Worm (Caenorhabditis elegans) whole organism, L4 larva: Measurements from ENCODE around the gene fipr-18.
"Not testable (repeated sequence)": the region's sequence is repeated elsewhere in the genome, so short reads cannot be mapped to it uniquely, and the experiment has no call there.

Experiments used
- F26F4.8 ChIP-seq: fragments of 200-800 bp; sonication (Bioruptor generic); conservative IDR thresholded peaks from 2 replicates; pipeline ENCODE4 v1.3.6; 2022; ENCODE audit warnings: missing genetic modification characterization, missing compliant biosample characterization
- F49E8.2 ChIP-seq: sonication (generic microtip); optimal IDR thresholded peaks from 2 replicates; lab custom pipeline; 2016; ENCODE audit warnings: missing compliant biosample characterization, mild to moderate bottlenecking, missing genetic modification characterization, borderline replicate concordance
- T26A8.4 ChIP-seq: fragments of 200-800 bp; sonication (Bioruptor generic); IDR thresholded peaks from 2 replicates; pipeline ENCODE4 v1.3.6; 2022; ENCODE audit warnings: missing genetic modification characterization, missing compliant biosample characterization
- Y5F2A.4 ChIP-seq: fragments of 200-800 bp; sonication (Bioruptor generic); optimal IDR thresholded peaks from 2 replicates; lab custom pipeline; 2018; ENCODE audit warnings: mild to moderate bottlenecking, missing genetic modification characterization, missing compliant biosample characterization
- aha-1 ChIP-seq: fragments of 150-350 bp; peaks from one replicate; lab custom pipeline; 2014; ENCODE audit warnings: missing biosample characterization, missing genetic modification characterization
- aly-2 ChIP-seq: sonication (generic microtip); optimal IDR thresholded peaks from 2 replicates; lab custom pipeline; 2018; ENCODE audit warnings: missing biosample characterization, missing genetic modification characterization
- ama-1 ChIP-seq: fragments of 150-350 bp; optimal IDR thresholded peaks from 2 replicates; lab custom pipeline; 2014; ENCODE audit warnings: inconsistent platforms, mixed read lengths
- arid-1 ChIP-seq: fragments of 200-800 bp; sonication (Bioruptor generic); conservative IDR thresholded peaks from 2 replicates; pipeline ENCODE4 v1.3.6; 2022; ENCODE audit warnings: missing genetic modification reagents, missing genetic modification characterization, missing compliant biosample characterization
- attf-4 ChIP-seq: sonication (generic microtip); optimal IDR thresholded peaks from 3 replicates; lab custom pipeline; 2017; ENCODE audit warnings: missing biosample characterization, missing genetic modification characterization
- ceh-20 ChIP-seq: fragments of 200-800 bp; sonication (Bioruptor generic); IDR thresholded peaks from 2 replicates; pipeline ENCODE4 v1.3.6; 2022; ENCODE audit warnings: missing genetic modification reagents, missing genetic modification characterization, missing compliant biosample characterization
- ceh-28 ChIP-seq: fragments of 150-350 bp; optimal IDR thresholded peaks from 2 replicates; lab custom pipeline; 2014; ENCODE audit warnings: missing biosample characterization, missing genetic modification reagents, missing genetic modification characterization
- ceh-32 ChIP-seq: sonication (generic microtip); optimal IDR thresholded peaks from 2 replicates; lab custom pipeline; 2016; ENCODE audit warnings: mild to moderate bottlenecking, missing genetic modification characterization, missing compliant biosample characterization; ENCODE audit not compliant: poor library complexity
- ceh-44 ChIP-seq: fragments of 200-800 bp; sonication (Bioruptor generic); IDR thresholded peaks from 2 replicates; pipeline ENCODE4 v1.3.6; 2022; ENCODE audit warnings: missing genetic modification reagents, missing genetic modification characterization, missing compliant biosample characterization
- cey-2 ChIP-seq: sonication (generic microtip); optimal IDR thresholded peaks from 3 replicates; lab custom pipeline; 2017; ENCODE audit warnings: missing genetic modification characterization, mild to moderate bottlenecking, missing compliant biosample characterization, antibody characterized with exemption, borderline replicate concordance; ENCODE audit not compliant: insufficient read depth
- daf-16 ChIP-seq, 3 experiments: sonication (generic microtip); optimal IDR thresholded peaks; 2 replicates each; lab custom pipeline; 2016 to 2017; ENCODE audit warnings: missing genetic modification characterization in 3 of 3, missing genetic modification reagents in 3 of 3, mild to moderate bottlenecking in 2 of 3, missing compliant biosample characterization in 2 of 3, missing biosample characterization in 1 of 3, moderate library complexity in 1 of 3
- daf-8 ChIP-seq: fragments of 200-800 bp; sonication (Bioruptor generic); IDR thresholded peaks from 2 replicates; pipeline ENCODE4 v1.3.6; 2022; ENCODE audit warnings: missing genetic modification characterization, missing compliant biosample characterization
- dmd-6 ChIP-seq: fragments of 200-800 bp; sonication (Bioruptor generic); IDR thresholded peaks from 2 replicates; pipeline ENCODE4 v1.3.6; 2022; ENCODE audit warnings: missing genetic modification reagents, missing genetic modification characterization, missing compliant biosample characterization
- dve-1 ChIP-seq: sonication (generic microtip); optimal IDR thresholded peaks from 2 replicates; lab custom pipeline; 2017; ENCODE audit warnings: antibody characterized with exemption, mild to moderate bottlenecking, missing genetic modification characterization, missing compliant biosample characterization; ENCODE audit not compliant: insufficient read depth
- egl-43 ChIP-seq: fragments of 200-800 bp; sonication (Bioruptor generic); IDR thresholded peaks from 2 replicates; pipeline ENCODE4 v1.3.6; 2022; ENCODE audit warnings: missing genetic modification reagents, missing genetic modification characterization, missing compliant biosample characterization
- fkh-10 ChIP-seq: fragments of 150-350 bp; optimal IDR thresholded peaks from 2 replicates; lab custom pipeline; 2014; ENCODE audit warnings: missing biosample characterization, missing genetic modification reagents, missing genetic modification characterization
- hlh-11 ChIP-seq: fragments of 200-800 bp; sonication (Bioruptor generic); optimal IDR thresholded peaks from 2 replicates; lab custom pipeline; 2018; ENCODE audit warnings: mild to moderate bottlenecking, missing genetic modification characterization, missing compliant biosample characterization
- hlh-30 ChIP-seq: sonication (generic microtip); optimal IDR thresholded peaks from 2 replicates; lab custom pipeline; 2017; ENCODE audit warnings: antibody characterized with exemption, mild to moderate bottlenecking, missing genetic modification characterization, missing compliant biosample characterization; ENCODE audit not compliant: insufficient read depth
- lin-1 ChIP-seq: fragments of 200-800 bp; sonication (Bioruptor generic); IDR thresholded peaks from 2 replicates; pipeline ENCODE4 v1.3.6; 2022; ENCODE audit warnings: missing genetic modification reagents, missing genetic modification characterization, missing compliant biosample characterization
- lin-13 ChIP-seq: fragments of 150-350 bp; optimal IDR thresholded peaks from 2 replicates; lab custom pipeline; 2014; ENCODE audit warnings: missing biosample characterization, missing genetic modification reagents, missing genetic modification characterization
- lir-3 ChIP-seq: sonication (generic microtip); optimal IDR thresholded peaks from 2 replicates; lab custom pipeline; 2016; ENCODE audit warnings: mild to moderate bottlenecking, missing genetic modification characterization, missing compliant biosample characterization
- mdl-1 ChIP-seq, 2 experiments: fragments of 150-350 bp in 1 of 2; sonication (generic microtip) in 1 of 2; optimal IDR thresholded peaks; 2 replicates each; lab custom pipeline; 2014 to 2017; ENCODE audit warnings: missing biosample characterization in 2 of 2, missing genetic modification characterization in 2 of 2
- mep-1 ChIP-seq: fragments of 150-350 bp; sonication (generic microtip); optimal IDR thresholded peaks from 3 replicates; lab custom pipeline; 2014; ENCODE audit warnings: missing biosample characterization, missing genetic modification characterization
- mes-2 ChIP-seq: sonication (generic microtip); optimal IDR thresholded peaks from 2 replicates; lab custom pipeline; 2016; ENCODE audit warnings: missing genotype, mild to moderate bottlenecking, missing genetic modification characterization, missing compliant biosample characterization; ENCODE audit not compliant: poor library complexity, severe bottlenecking
- mxl-2 ChIP-seq: fragments of 200-800 bp; sonication (Bioruptor generic); conservative IDR thresholded peaks from 2 replicates; pipeline ENCODE4 v1.3.6; 2022; ENCODE audit warnings: missing genetic modification reagents, missing genetic modification characterization, missing compliant biosample characterization
- mxl-3 ChIP-seq: fragments of 200-800 bp; sonication (Bioruptor generic); optimal IDR thresholded peaks from 2 replicates; lab custom pipeline; 2018; ENCODE audit warnings: mild to moderate bottlenecking, missing genetic modification characterization, missing compliant biosample characterization
- nhr-102 ChIP-seq: sonication (generic microtip); optimal IDR thresholded peaks from 2 replicates; lab custom pipeline; 2016; ENCODE audit warnings: mild to moderate bottlenecking, missing genetic modification characterization, moderate library complexity, missing compliant biosample characterization
- nhr-11 ChIP-seq: fragments of 150-350 bp; optimal IDR thresholded peaks from 2 replicates; lab custom pipeline; 2014; ENCODE audit warnings: missing biosample characterization, missing genetic modification characterization
- nhr-237 ChIP-seq: sonication (generic microtip); optimal IDR thresholded peaks from 2 replicates; lab custom pipeline; 2017; ENCODE audit warnings: missing biosample characterization, missing genetic modification characterization
- nhr-28 ChIP-seq: fragments of 150-350 bp; optimal IDR thresholded peaks from 2 replicates; lab custom pipeline; 2014; ENCODE audit warnings: missing biosample characterization, missing genetic modification characterization
- nhr-48 ChIP-seq: sonication (generic microtip); optimal IDR thresholded peaks from 2 replicates; lab custom pipeline; 2016; ENCODE audit warnings: mild to moderate bottlenecking, missing genetic modification characterization, missing compliant biosample characterization
- nhr-6 ChIP-seq: fragments of 150-350 bp; optimal IDR thresholded peaks from 2 replicates; lab custom pipeline; 2014; ENCODE audit warnings: missing biosample characterization, missing genetic modification characterization
- php-3 ChIP-seq: fragments of 200-800 bp; sonication (Bioruptor generic); IDR thresholded peaks from 2 replicates; pipeline ENCODE4 v1.3.6; 2022; ENCODE audit warnings: missing genetic modification reagents, missing genetic modification characterization, missing compliant biosample characterization
- pqm-1 ChIP-seq: sonication (generic microtip); optimal IDR thresholded peaks from 2 replicates; lab custom pipeline; 2017; ENCODE audit warnings: missing biosample characterization, missing genetic modification characterization
- snpc-4 ChIP-seq: fragments of 150-350 bp; optimal IDR thresholded peaks from 2 replicates; lab custom pipeline; 2014; ENCODE audit warnings: missing biosample characterization, missing genetic modification characterization
- unc-130 ChIP-seq: sonication (generic microtip); optimal IDR thresholded peaks from 2 replicates; lab custom pipeline; 2016; ENCODE audit warnings: missing genetic modification reagents, missing genetic modification characterization, missing compliant biosample characterization
- unc-39 ChIP-seq: sonication (generic microtip); optimal IDR thresholded peaks from 2 replicates; lab custom pipeline; 2017; ENCODE audit warnings: missing biosample characterization, missing genetic modification characterization
- unc-62 ChIP-seq, 3 experiments: fragments of 150-350 bp in 1 of 3; sonication (generic microtip); optimal IDR thresholded peaks in 2 of 3; peaks in 1 of 3; 1 replicate in 1 of 3; 2 replicates in 2 of 3; lab custom pipeline; 2014 to 2017; ENCODE audit warnings: missing biosample characterization in 3 of 3, missing genetic modification characterization in 3 of 3, missing genetic modification reagents in 3 of 3, missing genotype in 1 of 3
- zfp-2 ChIP-seq: sonication (generic microtip); optimal IDR thresholded peaks from 2 replicates; lab custom pipeline; 2016; ENCODE audit warnings: mild to moderate bottlenecking, missing genetic modification characterization, missing compliant biosample characterization
- ztf-7 ChIP-seq: fragments of 150-350 bp; optimal IDR thresholded peaks from 2 replicates; lab custom pipeline; 2014; ENCODE audit warnings: missing biosample characterization, missing genetic modification characterization

The fipr-18 gene

DNA sequence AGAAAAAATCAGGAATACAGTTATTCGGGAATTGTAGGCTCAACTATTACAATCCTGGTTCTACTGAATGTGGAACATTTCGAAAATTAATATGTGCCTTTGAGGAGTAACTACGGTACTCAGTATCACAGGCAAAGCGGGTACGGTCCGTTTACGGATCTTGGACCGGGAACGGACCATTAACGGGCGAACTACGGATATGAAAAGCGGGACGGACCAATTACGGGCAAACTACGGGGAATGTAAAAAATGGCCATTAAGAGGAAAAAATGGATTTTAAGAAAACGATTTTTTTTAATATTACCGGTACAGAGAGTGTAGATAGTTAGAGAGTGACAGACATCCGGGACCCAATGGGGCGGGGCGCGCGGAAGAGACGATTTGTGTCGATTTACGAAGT lies 9.9 kb downstream of the fipr-18 start, which contains the start of gene H14A12.5:
Gene H14A12.5, minus strand, starts transcription at position 101 of the 400 bp plus-strand sequence.
- TF ChIP-seq F49E8.2; lin-1 (GFP tag; lab: Robert Waterston, UW); ceh-44: not testable (repeated sequence)

- no peak for TF ChIP-seq ama-1
- TF ChIP-seq lin-1 (GFP tag; lab: Robert Waterston, UW): peak; percentile 69; the same call in 1 of the 2 replicates
- peak; percentile 86 for TF ChIP-seq pqm-1
- TF ChIP-seq daf-8 (GFP tag; lab: Robert Waterston, UW): no peak
- peak; percentile 21 for TF ChIP-seq hlh-30 (tag; lab: Kevin White, UChicago)
- TF ChIP-seq dmd-6 (GFP tag; lab: Robert Waterston, UW): peak; percentile 69
- TF ChIP-seq nhr-28 (tag; lab: Kevin White, UChicago): peak; percentile 66
- TF ChIP-seq zfp-2 (tag; lab: Kevin White, UChicago): no peak
- no peak for TF ChIP-seq nhr-6 (tag; lab: Kevin White, UChicago)
- TF ChIP-seq T26A8.4: 0 out of 2 replicates have a peak, but pooled peaks have one; percentile 30
- TF ChIP-seq nhr-48: peak; percentile 10
- no peak for TF ChIP-seq aly-2 (tag; lab: Kevin White, UChicago)
- TF ChIP-seq Y5F2A.4 (GFP tag; lab: Kevin White, UChicago): no peak
- TF ChIP-seq cey-2 (tag; lab: Kevin White, UChicago): no peak
- no peak for TF ChIP-seq unc-130 (GFP tag; lab: Kevin White, UChicago)
- TF ChIP-seq nhr-237 (tag; lab: Kevin White, UChicago): no peak
- TF ChIP-seq ztf-7 (tag; lab: Kevin White, UChicago): no peak
- TF ChIP-seq aha-1: peak; percentile 14
- TF ChIP-seq mxl-2 (GFP tag; lab: Robert Waterston, UW): no peak
- no peak for TF ChIP-seq snpc-4 (tag; lab: Kevin White, UChicago)
- no peak for TF ChIP-seq ceh-28
- TF ChIP-seq egl-43 (GFP tag; lab: Robert Waterston, UW): no peak
- no peak for TF ChIP-seq arid-1
- peak in 1 of 2 experiments; percentile 36 for TF ChIP-seq daf-16 (GFP tag; optimal IDR thresholded peaks at IDR 0.05; lab: Kevin White, UChicago)
- no peak for TF ChIP-seq daf-16 (tag; optimal IDR thresholded peaks at IDR 0.05; lab: Kevin White, UChicago)
- TF ChIP-seq hlh-11 (tag; lab: Kevin White, UChicago): peak; percentile 79
- no peak for TF ChIP-seq unc-39
- TF ChIP-seq php-3 (GFP tag; lab: Robert Waterston, UW): peak; percentile 78
- TF ChIP-seq dve-1 (tag; lab: Kevin White, UChicago): peak; percentile 68
- TF ChIP-seq ceh-44: no peak
- peak; percentile 28 for TF ChIP-seq nhr-102 (tag; lab: Kevin White, UChicago)
Observed at ce11 chrIII:7478932-7479331, 19.8 kb downstream of the fipr-18 start.

DNA sequence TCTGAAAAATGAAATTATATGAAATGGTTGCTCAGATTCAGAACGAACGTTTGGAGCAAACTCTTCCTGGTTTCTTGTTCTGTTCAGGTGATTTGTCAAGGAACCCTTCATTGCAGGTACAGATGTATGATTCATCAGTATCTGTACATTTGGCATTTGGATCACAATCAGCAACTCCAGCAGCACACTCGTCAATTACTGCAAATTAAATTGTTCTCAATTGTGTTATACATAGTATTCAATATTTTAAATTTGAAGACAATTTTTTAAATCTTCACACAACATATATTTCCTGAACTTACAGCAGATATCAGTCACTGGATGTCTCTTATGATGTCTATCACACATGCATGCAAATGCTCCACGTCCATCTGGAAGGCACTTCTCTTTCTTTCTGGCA lies 25.6 kb downstream of the fipr-18 start:
- TF ChIP-seq nhr-102 (tag; lab: Kevin White, UChicago) (no peak), ceh-32 (tag; lab: Kevin White, UChicago) (no peak), fkh-10 (GFP tag; lab: Kevin White, UChicago) (no peak), ceh-20 (GFP tag; lab: Robert Waterston, UW) (no peak), unc-62 (GFP tag; optimal IDR thresholded peaks at IDR 0.05 in 1 of 2; lab: Kevin White, UChicago) (peak in 1 of 2 experiments; percentile 97), unc-62 (tag; optimal IDR thresholded peaks at IDR 0.05; lab: Kevin White, UChicago) (no peak)

DNA sequence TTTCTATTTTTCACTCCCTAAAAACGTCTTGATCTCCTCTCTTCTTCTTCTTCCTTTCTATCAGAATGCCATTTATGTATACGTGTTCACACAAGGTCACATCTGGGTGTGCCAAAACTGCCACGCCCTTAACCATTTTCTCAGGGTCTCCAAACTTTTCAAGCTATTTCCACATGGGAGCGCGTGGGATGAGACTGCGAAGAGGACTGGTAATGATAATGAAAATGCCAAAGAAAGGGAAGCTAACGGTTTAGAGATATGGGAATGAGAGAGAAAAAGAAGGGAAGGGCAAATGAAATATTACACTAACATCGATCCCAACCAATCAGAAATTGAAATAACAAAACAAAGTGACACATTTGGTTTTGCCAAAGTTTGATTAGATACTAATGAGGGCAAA lies 29.2 kb downstream of the fipr-18 start:
- TF ChIP-seq aha-1 (peak; percentile 81), nhr-11 (no peak), mes-2 (tag; lab: Kevin White, UChicago) (peak; percentile 16), F26F4.8 (no peak), hlh-11 (tag; lab: Kevin White, UChicago) (peak; percentile 36), mep-1 (no peak), mdl-1 (tag; optimal IDR thresholded peaks at IDR 0.05; lab: Kevin White, UChicago) (peak in 1 of 2 experiments; percentile 58), fkh-10 (GFP tag; lab: Kevin White, UChicago) (no peak), mxl-3 (GFP tag; lab: Kevin White, UChicago) (peak; percentile 67), hlh-30 (tag; lab: Kevin White, UChicago) (peak; percentile 36), nhr-28 (tag; lab: Kevin White, UChicago) (peak; percentile 54), zfp-2 (tag; lab: Kevin White, UChicago) (no peak), dmd-6 (GFP tag; lab: Robert Waterston, UW) (0 out of 2 replicates have a peak, but pooled peaks have one; percentile 18), daf-16 (GFP tag; optimal IDR thresholded peaks at IDR 0.05; lab: Kevin White, UChicago) (no peak), daf-16 (tag; optimal IDR thresholded peaks at IDR 0.05; lab: Kevin White, UChicago) (no peak), attf-4 (no peak), lin-13 (GFP tag; lab: Kevin White, UChicago) (no peak), lir-3 (no peak), nhr-6 (tag; lab: Kevin White, UChicago) (peak; percentile 22)
